Worm (Caenorhabditis elegans) whole organism, young adult: ENCODE measurements around the gene str-61.
"Not testable (repeated sequence)": the region's sequence is repeated elsewhere in the genome, so short reads cannot be mapped to it uniquely, and the experiment has no call there.

Source experiments
- B0261.1 ChIP-seq: sonication (generic microtip); optimal IDR thresholded peaks from 2 replicates; lab custom pipeline; 2016; ENCODE audit warnings: mild to moderate bottlenecking, missing genetic modification characterization, moderate library complexity, missing compliant biosample characterization
- D2030.7 ChIP-seq: fragments of 200-800 bp; sonication (Bioruptor generic); IDR thresholded peaks from 2 replicates; pipeline ENCODE4 v1.3.6; 2022; ENCODE audit warnings: missing genetic modification reagents, missing genetic modification characterization, missing compliant biosample characterization
- F23B12.7 ChIP-seq: sonication (generic microtip); optimal IDR thresholded peaks from 2 replicates; lab custom pipeline; 2017; ENCODE audit warnings: missing genetic modification characterization, mild to moderate bottlenecking, missing compliant biosample characterization, antibody characterized with exemption, moderate library complexity; ENCODE audit not compliant: insufficient read depth
- F57C9.4 ChIP-seq: sonication (generic microtip); optimal IDR thresholded peaks from 2 replicates; lab custom pipeline; 2017; ENCODE audit warnings: mild to moderate bottlenecking, missing genetic modification characterization, missing compliant biosample characterization
- T07F8.4 ChIP-seq: sonication (generic microtip); optimal IDR thresholded peaks from 2 replicates; lab custom pipeline; 2016; ENCODE audit warnings: mild to moderate bottlenecking, missing genetic modification characterization, moderate library complexity, missing compliant biosample characterization
- ZK185.1 ChIP-seq: sonication (generic microtip); optimal IDR thresholded peaks from 2 replicates; lab custom pipeline; 2016; ENCODE audit warnings: mild to moderate bottlenecking, missing genetic modification characterization, missing compliant biosample characterization; ENCODE audit not compliant: poor library complexity, severe bottlenecking
- ama-1 ChIP-seq, 3 experiments: fragments of 150-350 bp in 1 of 3; sonication (generic microtip) in 2 of 3; optimal IDR thresholded peaks; 2 replicates each; lab custom pipeline; 2014 to 2018; ENCODE audit warnings: missing biosample characterization in 2 of 3, missing genetic modification characterization in 2 of 3, missing genetic modification reagents in 2 of 3
- attf-6 ChIP-seq: fragments of 200-800 bp; sonication (Bioruptor generic); IDR thresholded peaks from 2 replicates; pipeline ENCODE4 v1.3.6; 2022; ENCODE audit warnings: missing genetic modification reagents, missing genetic modification characterization, missing compliant biosample characterization
- cebp-1 ChIP-seq, 2 experiments: fragments of 200-800 bp in 1 of 2; sonication (Bioruptor generic) in 1 of 2; sonication (generic microtip) in 1 of 2; IDR thresholded peaks in 1 of 2; optimal IDR thresholded peaks in 1 of 2; 2 replicates each; pipeline versions ENCODE4 v1.3.6 to Lab custom; 2017 to 2022; ENCODE audit warnings: missing compliant biosample characterization in 2 of 2, missing genetic modification characterization in 2 of 2, mild to moderate bottlenecking in 1 of 2, missing genetic modification reagents in 1 of 2, moderate library complexity in 1 of 2
- ceh-100 ChIP-seq: fragments of 200-800 bp; sonication (Bioruptor generic); IDR thresholded peaks from 2 replicates; pipeline ENCODE4 v1.3.6; 2022; ENCODE audit warnings: missing genetic modification reagents, missing genetic modification characterization, missing compliant biosample characterization
- dox-1 ChIP-seq: fragments of 200-800 bp; sonication (Bioruptor generic); IDR thresholded peaks from 2 replicates; pipeline ENCODE4 v1.3.6; 2022; ENCODE audit warnings: missing genetic modification reagents, missing genetic modification characterization, missing compliant biosample characterization
- him-1 ChIP-seq: sonication (generic microtip); optimal IDR thresholded peaks from 2 replicates; lab custom pipeline; 2016; ENCODE audit warnings: missing genotype, missing genetic modification reagents, missing genetic modification characterization, missing compliant biosample characterization
- hmg-1.2 ChIP-seq: fragments of 200-800 bp; sonication (Bioruptor generic); IDR thresholded peaks from 2 replicates; pipeline ENCODE4 v1.3.6; 2022; ENCODE audit warnings: missing genetic modification reagents, missing genetic modification characterization, missing compliant biosample characterization
- hsf-1 ChIP-seq: fragments of 200-800 bp; sonication (Bioruptor generic); IDR thresholded peaks from 2 replicates; pipeline ENCODE4 v1.3.6; 2022; ENCODE audit warnings: missing genetic modification reagents, missing genetic modification characterization, missing compliant biosample characterization
- lag-1 ChIP-seq: fragments of 200-800 bp; sonication (Bioruptor generic); IDR thresholded peaks from 2 replicates; pipeline ENCODE4 v1.3.6; 2022; ENCODE audit warnings: missing genetic modification reagents, missing genetic modification characterization, missing compliant biosample characterization
- let-526 ChIP-seq: fragments of 200-800 bp; sonication (Bioruptor generic); IDR thresholded peaks from 2 replicates; pipeline ENCODE4 v1.3.6; 2022; ENCODE audit warnings: missing genetic modification reagents, missing genetic modification characterization, missing compliant biosample characterization
- let-607 ChIP-seq, 2 experiments: fragments of 200-800 bp in 1 of 2; sonication (Bioruptor generic) in 1 of 2; sonication (generic microtip) in 1 of 2; optimal IDR thresholded peaks; 2 replicates each; lab custom pipeline; 2016 to 2018; ENCODE audit warnings: mild to moderate bottlenecking in 2 of 2, missing compliant biosample characterization in 2 of 2, missing genetic modification characterization in 2 of 2, moderate library complexity in 2 of 2, missing genotype in 1 of 2
- lin-26 ChIP-seq: fragments of 200-800 bp; sonication (Bioruptor generic); IDR thresholded peaks from 2 replicates; pipeline ENCODE4 v1.3.6; 2022; ENCODE audit warnings: missing genetic modification reagents, missing genetic modification characterization, missing compliant biosample characterization
- lin-54 ChIP-seq: fragments of 200-800 bp; sonication (Bioruptor generic); optimal IDR thresholded peaks from 2 replicates; lab custom pipeline; 2018; ENCODE audit warnings: mild to moderate bottlenecking, missing genetic modification characterization, missing compliant biosample characterization
- lsy-27 ChIP-seq: sonication (generic microtip); optimal IDR thresholded peaks from 2 replicates; lab custom pipeline; 2017; ENCODE audit warnings: missing genetic modification characterization, mild to moderate bottlenecking, missing compliant biosample characterization, antibody characterized with exemption, missing genotype, borderline replicate concordance; ENCODE audit not compliant: insufficient read depth
- madf-10 ChIP-seq: sonication (generic microtip); optimal IDR thresholded peaks from 2 replicates; lab custom pipeline; 2016; ENCODE audit warnings: mild to moderate bottlenecking, missing genetic modification characterization, missing compliant biosample characterization
- madf-8 ChIP-seq: fragments of 200-800 bp; sonication (Bioruptor generic); conservative IDR thresholded peaks from 2 replicates; pipeline ENCODE4 v1.3.6; 2022; ENCODE audit warnings: missing genetic modification reagents, missing genetic modification characterization, missing compliant biosample characterization
- mel-28 ChIP-seq: sonication (generic microtip); optimal IDR thresholded peaks from 2 replicates; lab custom pipeline; 2016; ENCODE audit warnings: borderline replicate concordance, mild to moderate bottlenecking, missing genetic modification characterization, missing compliant biosample characterization
- mxl-1 ChIP-seq: sonication (generic microtip); optimal IDR thresholded peaks from 2 replicates; lab custom pipeline; 2016; ENCODE audit warnings: missing genetic modification characterization, missing compliant biosample characterization
- nfyb-1 ChIP-seq: fragments of 200-800 bp; sonication (Bioruptor generic); IDR thresholded peaks from 2 replicates; pipeline ENCODE4 v1.3.6; 2022; ENCODE audit warnings: missing genetic modification reagents, missing genetic modification characterization, missing compliant biosample characterization
- nhr-90 ChIP-seq: sonication (generic microtip); optimal IDR thresholded peaks from 2 replicates; lab custom pipeline; 2016; ENCODE audit warnings: missing genotype, mild to moderate bottlenecking, missing genetic modification characterization, missing compliant biosample characterization
- pbrm-1 ChIP-seq: fragments of 200-800 bp; sonication (Bioruptor generic); IDR thresholded peaks from 2 replicates; pipeline ENCODE4 v1.3.6; 2022; ENCODE audit warnings: missing genetic modification reagents, missing genetic modification characterization, missing compliant biosample characterization
- rcor-1 ChIP-seq: fragments of 200-800 bp; sonication (Bioruptor generic); IDR thresholded peaks from 2 replicates; pipeline ENCODE4 v1.3.6; 2022; ENCODE audit warnings: missing genetic modification reagents, missing genetic modification characterization, missing compliant biosample characterization
- rec-8 ChIP-seq, 2 experiments: sonication (generic microtip); optimal IDR thresholded peaks; 2 replicates each; lab custom pipeline; 2016; ENCODE audit warnings: mild to moderate bottlenecking in 2 of 2, missing genetic modification characterization in 2 of 2, missing genetic modification reagents in 2 of 2, missing genotype in 2 of 2, missing biosample characterization in 1 of 2, missing compliant biosample characterization in 1 of 2, moderate library complexity in 1 of 2
- rpc-1 ChIP-seq, 2 experiments: fragments of 150-350 bp in 1 of 2; sonication (generic microtip) in 1 of 2; optimal IDR thresholded peaks; 2 replicates each; lab custom pipeline; 2014 to 2018; ENCODE audit warnings: missing biosample characterization in 1 of 2, missing genetic modification characterization in 1 of 2, missing genetic modification reagents in 1 of 2, missing genotype in 1 of 2
- snpc-1.1 ChIP-seq: sonication (generic microtip); optimal IDR thresholded peaks from 2 replicates; lab custom pipeline; 2017; ENCODE audit warnings: missing genetic modification characterization, mild to moderate bottlenecking, missing compliant biosample characterization, antibody characterized with exemption, moderate library complexity, missing genotype, missing genetic modification reagents; ENCODE audit not compliant: insufficient read depth
- snpc-1.3 ChIP-seq: sonication (generic microtip); optimal IDR thresholded peaks from 2 replicates; lab custom pipeline; 2017; ENCODE audit warnings: missing genetic modification characterization, mild to moderate bottlenecking, missing compliant biosample characterization, antibody characterized with exemption, moderate library complexity, missing genotype, missing genetic modification reagents; ENCODE audit not compliant: insufficient read depth
- snpc-3.4 ChIP-seq: sonication (generic microtip); optimal IDR thresholded peaks from 2 replicates; lab custom pipeline; 2017; ENCODE audit warnings: missing genetic modification characterization, mild to moderate bottlenecking, missing compliant biosample characterization, antibody characterized with exemption, moderate library complexity, missing genotype, missing genetic modification reagents
- tbp1 ChIP-seq: fragments of 200-800 bp; sonication (Bioruptor generic); optimal IDR thresholded peaks from 2 replicates; lab custom pipeline; 2018; ENCODE audit warnings: mild to moderate bottlenecking, missing genetic modification characterization, missing compliant biosample characterization
- xnd-1 ChIP-seq: sonication (generic microtip); optimal IDR thresholded peaks from 2 replicates; lab custom pipeline; 2016; ENCODE audit warnings: missing genotype, missing genetic modification reagents, missing genetic modification characterization, missing compliant biosample characterization
- ztf-22 ChIP-seq: fragments of 200-800 bp; sonication (Bioruptor generic); optimal IDR thresholded peaks from 2 replicates; lab custom pipeline; 2018; ENCODE audit warnings: mild to moderate bottlenecking, missing genetic modification characterization, moderate library complexity, missing compliant biosample characterization
- ztf-25 ChIP-seq: fragments of 200-800 bp; sonication (Bioruptor generic); IDR thresholded peaks from 2 replicates; pipeline ENCODE4 v1.3.6; 2022; ENCODE audit warnings: missing genetic modification reagents, missing genetic modification characterization, missing compliant biosample characterization
- ztf-26 ChIP-seq: sonication (generic microtip); optimal IDR thresholded peaks from 2 replicates; lab custom pipeline; 2017; ENCODE audit warnings: missing genetic modification characterization, missing compliant biosample characterization

Gene str-61

DNA sequence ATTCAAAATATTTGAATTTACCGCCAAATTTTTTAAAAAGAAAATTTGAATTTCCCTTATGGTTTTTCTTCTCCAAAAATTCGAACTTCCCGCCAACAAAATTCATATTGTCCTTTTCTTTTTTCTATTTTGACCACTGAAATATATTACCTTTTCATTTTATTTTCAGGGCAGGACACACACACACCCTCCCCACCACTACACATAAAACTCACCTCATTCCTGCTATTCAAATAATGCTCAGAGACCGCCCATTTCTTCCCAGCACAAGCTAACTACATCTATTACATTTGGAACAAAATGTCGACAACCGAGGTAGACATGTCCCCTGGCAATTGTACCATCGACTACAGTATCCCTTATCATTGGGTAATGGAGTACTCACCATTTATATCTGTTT, 16.8 kb downstream of the str-61 start, which contains the start of gene W06G6.15:
W06G6.15 (plus strand) TSS at position 301 of the 400 bp plus-strand sequence.
- not testable (repeated sequence) for TF ChIP-seq ztf-22; lin-26; ama-1 (optimal IDR thresholded peaks at IDR 0.05; lab: Kevin White, UChicago); ama-1 (GFP tag; optimal IDR thresholded peaks at IDR 0.05; lab: Kevin White, UChicago)
- TF ChIP-seq, all 124 proteins: peak for 0; not testable (repeated sequence) for 124

ce11 chrV:16649200-16649599, 21.9 kb downstream of the str-61 start, which contains the start of gene W06G6.11:
W06G6.11 (minus strand) TSS chrV:16649300.
- not testable (repeated sequence) for TF ChIP-seq mel-28 (tag; lab: Kevin White, UChicago); F57C9.4 (tag; lab: Kevin White, UChicago); hsf-1

ce11 chrV:16648317-16649018, 22.6 kb downstream of the str-61 start, which contains the start of gene W06G6.20:
W06G6.20 (minus strand) TSS chrV:16648367.
- TF ChIP-seq nhr-90 (tag; lab: Kevin White, UChicago), result peak; percentile 39
- no peak for TF ChIP-seq xnd-1 (tag; lab: Kevin White, UChicago)
- TF ChIP-seq him-1 (tag; lab: Kevin White, UChicago), result peak; percentile 74
- TF ChIP-seq attf-6 (GFP tag; lab: Robert Waterston, UW), result peak; percentile 79
- TF ChIP-seq snpc-1.1 (tag; lab: Kevin White, UChicago), result peak; percentile 75
- peak; percentile 75 for TF ChIP-seq B0261.1 (tag; lab: Kevin White, UChicago)
- 0 out of 2 replicates have a peak, but pooled peaks have one; percentile 47 for TF ChIP-seq nfyb-1 (GFP tag; lab: Robert Waterston, UW)
- peak; percentile 71 for TF ChIP-seq rpc-1 (optimal IDR thresholded peaks at IDR 0.05; lab: Kevin White, UChicago)
- peak; percentile 90 for TF ChIP-seq rpc-1 (tag; optimal IDR thresholded peaks at IDR 0.05; lab: Kevin White, UChicago)
- 0 out of 2 replicates have a peak, but pooled peaks have one; percentile 22 for TF ChIP-seq D2030.7 (GFP tag; lab: Robert Waterston, UW)
- TF ChIP-seq ztf-25 (GFP tag; lab: Robert Waterston, UW), result peak; percentile 61; the same call in 1 of the 2 replicates
- TF ChIP-seq lsy-27 (tag; lab: Kevin White, UChicago), result peak; percentile 22
- peak; percentile 59 for TF ChIP-seq snpc-3.4 (tag; lab: Kevin White, UChicago)
- TF ChIP-seq cebp-1 (GFP tag; IDR thresholded peaks at IDR 0.05; lab: Robert Waterston, UW), result no peak
- peak; percentile 31 for TF ChIP-seq cebp-1 (tag; optimal IDR thresholded peaks at IDR 0.05; lab: Kevin White, UChicago)
- TF ChIP-seq lin-26, result peak; percentile 86
- peak; percentile 24 for TF ChIP-seq mxl-1 (tag; lab: Kevin White, UChicago)
- 0 out of 2 replicates have a peak, but pooled peaks have one; percentile 18 for TF ChIP-seq dox-1 (GFP tag; lab: Robert Waterston, UW)
- peak in 1 of 2 experiments; percentile 44 for TF ChIP-seq let-607 (tag; optimal IDR thresholded peaks at IDR 0.05; lab: Kevin White, UChicago)
- peak; percentile 20; the same call in 1 of the 2 replicates for TF ChIP-seq hsf-1
- no peak for TF ChIP-seq madf-8 (GFP tag; lab: Robert Waterston, UW)
- no peak for TF ChIP-seq let-526 (GFP tag; lab: Robert Waterston, UW)
- TF ChIP-seq lag-1 (GFP tag; lab: Robert Waterston, UW), result no peak
- peak; percentile 70 for TF ChIP-seq F23B12.7 (tag; lab: Kevin White, UChicago)
- no peak; the same call in 1 of the 2 replicates for TF ChIP-seq rcor-1 (GFP tag; lab: Robert Waterston, UW)
- peak in 1 of 2 experiments; percentile 11 for TF ChIP-seq rec-8 (tag; optimal IDR thresholded peaks at IDR 0.05; lab: Kevin White, UChicago)
- TF ChIP-seq snpc-1.3 (tag; lab: Kevin White, UChicago), result peak; percentile 65
- TF ChIP-seq pbrm-1 (GFP tag; lab: Robert Waterston, UW), result peak; percentile 63; the same call in 1 of the 2 replicates
- TF ChIP-seq hmg-1.2 (GFP tag; lab: Robert Waterston, UW), result peak; percentile 50; the same call in 1 of the 2 replicates
- TF ChIP-seq tbp1, result peak; percentile 90
- peak; percentile 20 for TF ChIP-seq ZK185.1
- peak; percentile 40 for TF ChIP-seq T07F8.4 (tag; lab: Kevin White, UChicago)
- TF ChIP-seq ceh-100 (GFP tag; lab: Robert Waterston, UW), result 0 out of 2 replicates have a peak, but pooled peaks have one; percentile 9
- TF ChIP-seq lin-54 (GFP tag; lab: Kevin White, UChicago), result peak; percentile 10
- no peak for TF ChIP-seq ama-1 (optimal IDR thresholded peaks at IDR 0.05; lab: Kevin White, UChicago)
- no peak for TF ChIP-seq ama-1 (GFP tag; optimal IDR thresholded peaks at IDR 0.05; lab: Kevin White, UChicago)
- TF ChIP-seq ztf-26 (tag; lab: Kevin White, UChicago), result no peak
- peak; percentile 3 for TF ChIP-seq madf-10 (tag; lab: Kevin White, UChicago)
